Worm (Caenorhabditis elegans) whole organism, young adult: ENCODE data around the gene lgc-20.

Experiments
- B0035.1 ChIP-seq: sonication (generic microtip); optimal IDR thresholded peaks from 2 replicates; lab custom pipeline; 2016; ENCODE audit warnings: missing genetic modification characterization, mild to moderate bottlenecking, missing compliant biosample characterization, missing genotype, missing genetic modification reagents
- C06A6.2 ChIP-seq: fragments of 200-800 bp; sonication (Bioruptor generic); conservative IDR thresholded peaks from 2 replicates; pipeline ENCODE4 v1.3.6; 2022; ENCODE audit warnings: missing genetic modification characterization, missing compliant biosample characterization
- C17E4.6 ChIP-seq: fragments of 200-800 bp; sonication (Bioruptor generic); IDR thresholded peaks from 2 replicates; pipeline ENCODE4 v1.3.6; 2022; ENCODE audit warnings: missing genetic modification reagents, missing genetic modification characterization, missing compliant biosample characterization
- F22D6.2 ChIP-seq: sonication (generic microtip); optimal IDR thresholded peaks from 2 replicates; lab custom pipeline; 2016; ENCODE audit warnings: mild to moderate bottlenecking, missing genetic modification characterization, missing compliant biosample characterization
- F33H1.4 ChIP-seq: fragments of 200-800 bp; sonication (Bioruptor generic); IDR thresholded peaks from 2 replicates; pipeline ENCODE4 v1.3.6; 2022; ENCODE audit warnings: missing genetic modification reagents, missing genetic modification characterization, missing compliant biosample characterization
- F39B2.1 ChIP-seq: fragments of 200-800 bp; sonication (Bioruptor generic); IDR thresholded peaks from 2 replicates; pipeline ENCODE4 v1.3.6; 2022; ENCODE audit warnings: missing genetic modification reagents, missing genetic modification characterization, missing compliant biosample characterization
- aptf-3 ChIP-seq: fragments of 200-800 bp; sonication (Bioruptor generic); IDR thresholded peaks from 2 replicates; pipeline ENCODE4 v1.3.6; 2022; ENCODE audit warnings: missing genetic modification characterization, missing compliant biosample characterization
- attf-3 ChIP-seq: fragments of 200-800 bp; sonication (Bioruptor generic); conservative IDR thresholded peaks from 2 replicates; pipeline ENCODE4 v1.3.6; 2022; ENCODE audit warnings: missing genetic modification reagents, missing genetic modification characterization, missing compliant biosample characterization
- attf-5 ChIP-seq: fragments of 200-800 bp; sonication (Bioruptor generic); optimal IDR thresholded peaks from 2 replicates; lab custom pipeline; 2018; ENCODE audit warnings: mild to moderate bottlenecking, missing genetic modification characterization, missing compliant biosample characterization
- attf-6 ChIP-seq: fragments of 200-800 bp; sonication (Bioruptor generic); IDR thresholded peaks from 2 replicates; pipeline ENCODE4 v1.3.6; 2022; ENCODE audit warnings: missing genetic modification reagents, missing genetic modification characterization, missing compliant biosample characterization
- ceh-100 ChIP-seq: fragments of 200-800 bp; sonication (Bioruptor generic); IDR thresholded peaks from 2 replicates; pipeline ENCODE4 v1.3.6; 2022; ENCODE audit warnings: missing genetic modification reagents, missing genetic modification characterization, missing compliant biosample characterization
- ceh-91 ChIP-seq: fragments of 200-800 bp; sonication (Bioruptor generic); IDR thresholded peaks from 2 replicates; pipeline ENCODE4 v1.3.6; 2022; ENCODE audit warnings: missing genetic modification reagents, missing genetic modification characterization, missing compliant biosample characterization
- die-1 ChIP-seq: sonication (generic microtip); optimal IDR thresholded peaks from 2 replicates; lab custom pipeline; 2016; ENCODE audit warnings: missing genotype, mild to moderate bottlenecking, missing genetic modification characterization, missing compliant biosample characterization
- efl-1 ChIP-seq: fragments of 150-350 bp; optimal IDR thresholded peaks from 2 replicates; lab custom pipeline; 2014; ENCODE audit warnings: missing biosample characterization, missing genetic modification reagents, missing genetic modification characterization
- ekl-4 ChIP-seq: fragments of 200-800 bp; sonication (Bioruptor generic); IDR thresholded peaks from 2 replicates; pipeline ENCODE4 v1.3.6; 2022; ENCODE audit warnings: missing genetic modification reagents, missing genetic modification characterization, missing compliant biosample characterization
- ets-4 ChIP-seq: fragments of 200-800 bp; sonication (Bioruptor generic); optimal IDR thresholded peaks from 2 replicates; lab custom pipeline; 2018; ENCODE audit warnings: mild to moderate bottlenecking, missing genetic modification characterization, missing compliant biosample characterization
- madf-6 ChIP-seq: fragments of 200-800 bp; sonication (Bioruptor generic); IDR thresholded peaks from 2 replicates; pipeline ENCODE4 v1.3.6; 2022; ENCODE audit warnings: missing genetic modification reagents, missing genetic modification characterization, missing compliant biosample characterization
- mes-4 ChIP-seq: sonication (generic microtip); optimal IDR thresholded peaks from 2 replicates; lab custom pipeline; 2016; ENCODE audit warnings: missing genotype, missing genetic modification characterization, missing compliant biosample characterization
- nfya-1 ChIP-seq: sonication (generic microtip); optimal IDR thresholded peaks from 2 replicates; lab custom pipeline; 2017; ENCODE audit warnings: antibody characterized with exemption, missing compliant biosample characterization, missing genetic modification characterization, borderline replicate concordance; ENCODE audit not compliant: insufficient read depth
- nfya-2 ChIP-seq: fragments of 200-800 bp; sonication (Bioruptor generic); IDR thresholded peaks from 2 replicates; pipeline ENCODE4 v1.3.6; 2022; ENCODE audit warnings: missing genetic modification reagents, missing genetic modification characterization, missing compliant biosample characterization
- nfyb-1 ChIP-seq: fragments of 200-800 bp; sonication (Bioruptor generic); IDR thresholded peaks from 2 replicates; pipeline ENCODE4 v1.3.6; 2022; ENCODE audit warnings: missing genetic modification reagents, missing genetic modification characterization, missing compliant biosample characterization
- nhr-120 ChIP-seq: fragments of 200-800 bp; sonication (Bioruptor generic); IDR thresholded peaks from 2 replicates; pipeline ENCODE4 v1.3.6; 2022; ENCODE audit warnings: missing genetic modification characterization, missing compliant biosample characterization
- nhr-27 ChIP-seq: fragments of 200-800 bp; sonication (Bioruptor generic); optimal IDR thresholded peaks from 2 replicates; lab custom pipeline; 2018; ENCODE audit warnings: mild to moderate bottlenecking, missing genetic modification characterization, moderate library complexity, missing compliant biosample characterization
- pbrm-1 ChIP-seq: fragments of 200-800 bp; sonication (Bioruptor generic); IDR thresholded peaks from 2 replicates; pipeline ENCODE4 v1.3.6; 2022; ENCODE audit warnings: missing genetic modification reagents, missing genetic modification characterization, missing compliant biosample characterization
- repo-1 ChIP-seq: sonication (generic microtip); optimal IDR thresholded peaks from 2 replicates; lab custom pipeline; 2017; ENCODE audit warnings: mild to moderate bottlenecking, missing genetic modification characterization, missing compliant biosample characterization
- sdz-38 ChIP-seq: sonication (generic microtip); optimal IDR thresholded peaks from 2 replicates; lab custom pipeline; 2016; ENCODE audit warnings: missing genotype, missing genetic modification characterization, missing compliant biosample characterization
- snpc-1.1 ChIP-seq: sonication (generic microtip); optimal IDR thresholded peaks from 2 replicates; lab custom pipeline; 2017; ENCODE audit warnings: missing genetic modification characterization, mild to moderate bottlenecking, missing compliant biosample characterization, antibody characterized with exemption, moderate library complexity, missing genotype, missing genetic modification reagents; ENCODE audit not compliant: insufficient read depth
- somi-1 ChIP-seq: fragments of 200-800 bp; sonication (Bioruptor generic); optimal IDR thresholded peaks from 2 replicates; lab custom pipeline; 2018; ENCODE audit warnings: mild to moderate bottlenecking, missing genetic modification characterization, missing compliant biosample characterization
- zfh-2 ChIP-seq: fragments of 200-800 bp; sonication (Bioruptor generic); conservative IDR thresholded peaks from 2 replicates; pipeline ENCODE4 v1.3.6; 2022; ENCODE audit warnings: missing genetic modification reagents, missing genetic modification characterization, missing compliant biosample characterization
- ztf-26 ChIP-seq: sonication (generic microtip); optimal IDR thresholded peaks from 2 replicates; lab custom pipeline; 2017; ENCODE audit warnings: missing genetic modification characterization, missing compliant biosample characterization

Gene lgc-20

ce11 chrII:11333375-11333774 is 10.0 kb downstream of the lgc-20 start:
- TF ChIP-seq ztf-26 (no peak), attf-6 (GFP tag; lab: Robert Waterston, UW) (no peak), efl-1 (GFP tag; lab: Kevin White, UChicago) (no peak), C17E4.6 (GFP tag; lab: Robert Waterston, UW) (no peak), nfya-1 (tag; lab: Kevin White, UChicago) (no peak), nhr-27 (tag; lab: Kevin White, UChicago) (no peak), C06A6.2 (GFP tag; lab: Robert Waterston, UW) (no peak), die-1 (tag; lab: Kevin White, UChicago) (no peak), repo-1 (tag; lab: Kevin White, UChicago) (no peak)

ce11 chrII:11329021-11329479 is 14.4 kb downstream of the lgc-20 start, which contains the start of gene tag-180:
TSS of gene tag-180 (minus strand) at chrII:11329429.
- TF ChIP-seq aptf-3 (GFP tag; lab: Robert Waterston, UW): no peak
- peak; percentile 37; the same call in 1 of the 2 replicates for TF ChIP-seq zfh-2 (GFP tag; lab: Robert Waterston, UW)

DNA sequence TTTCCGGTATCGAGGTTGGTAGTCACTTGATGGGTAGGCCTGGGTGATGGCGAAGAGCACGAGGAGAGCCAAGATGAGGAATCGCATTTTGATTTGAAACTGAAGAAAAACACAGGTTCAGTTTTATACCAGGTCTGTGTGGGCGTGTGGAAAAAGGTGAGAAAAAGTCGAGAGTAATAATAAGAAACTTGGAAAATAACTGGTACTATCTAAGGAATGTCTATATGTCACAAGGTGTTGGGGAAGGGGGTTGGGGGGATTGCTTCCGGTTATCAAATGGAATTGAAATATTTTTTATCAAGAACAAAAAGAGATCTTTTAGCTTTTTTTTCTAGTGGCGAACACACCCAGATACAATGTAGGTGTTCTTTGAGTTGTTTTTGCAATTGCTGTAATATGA is 23.8 kb downstream of the lgc-20 start, which contains the start of gene nlp-51:
Gene nlp-51 (minus strand): TSS at position 101 of the 400 bp plus-strand sequence.
- TF ChIP-seq pbrm-1 (GFP tag; lab: Robert Waterston, UW) (no peak), ets-4 (no peak), attf-3 (GFP tag; lab: Robert Waterston, UW) (no peak), sdz-38 (tag; lab: Kevin White, UChicago) (no peak), F33H1.4 (GFP tag; lab: Robert Waterston, UW) (no peak), ekl-4 (GFP tag; lab: Robert Waterston, UW) (no peak), ceh-91 (GFP tag; lab: Robert Waterston, UW) (no peak), somi-1 (GFP tag; lab: Kevin White, UChicago) (no peak)

ce11 chrII:11316663-11317062 is 26.7 kb downstream of the lgc-20 start:
- TF ChIP-seq attf-3 (GFP tag; lab: Robert Waterston, UW) (no peak), ekl-4 (GFP tag; lab: Robert Waterston, UW) (no peak), nfya-2 (GFP tag; lab: Robert Waterston, UW) (no peak), nfyb-1 (GFP tag; lab: Robert Waterston, UW) (no peak), snpc-1.1 (tag; lab: Kevin White, UChicago) (no peak), mes-4 (tag; lab: Kevin White, UChicago) (no peak), ceh-91 (GFP tag; lab: Robert Waterston, UW) (no peak), B0035.1 (tag; lab: Kevin White, UChicago) (no peak), somi-1 (GFP tag; lab: Kevin White, UChicago) (no peak), F39B2.1 (GFP tag; lab: Robert Waterston, UW) (no peak)

DNA sequence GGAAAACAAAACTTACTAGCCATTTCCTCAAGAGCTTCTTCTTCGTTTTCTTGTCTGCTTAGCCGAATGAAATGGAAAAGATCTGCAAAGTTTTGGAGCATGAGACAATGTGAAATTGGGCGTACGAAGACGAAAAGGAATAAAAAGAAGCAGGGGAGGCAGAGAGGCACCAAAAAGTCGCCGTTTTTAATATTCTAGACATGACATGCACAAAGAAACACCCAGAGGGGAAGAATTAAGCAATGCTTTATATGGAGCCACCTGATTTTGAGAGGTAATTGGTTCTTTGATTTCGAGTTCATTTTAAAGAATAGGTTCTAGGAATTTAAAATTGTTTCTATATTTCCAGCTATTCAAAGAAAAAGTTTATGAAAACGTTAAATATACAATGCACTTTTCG is 29.2 kb downstream of the lgc-20 start, which contains the start of gene T24F1.4:
Gene T24F1.4 (minus strand): TSS at position 101 of the 400 bp plus-strand sequence.
- TF ChIP-seq madf-6 (GFP tag; lab: Robert Waterston, UW) (no peak), attf-3 (GFP tag; lab: Robert Waterston, UW) (no peak), nhr-120 (GFP tag; lab: Robert Waterston, UW) (no peak), attf-5 (GFP tag; lab: Kevin White, UChicago) (no peak), somi-1 (GFP tag; lab: Kevin White, UChicago) (no peak), efl-1 (GFP tag; lab: Kevin White, UChicago) (no peak), F22D6.2 (tag; lab: Kevin White, UChicago) (no peak), ceh-100 (GFP tag; lab: Robert Waterston, UW) (no peak)
